Worm (Caenorhabditis elegans) whole organism, L4 larva: ENCODE data around the gene apl-1.

Source experiments
- D1046.2 ChIP-seq: fragments of 200-800 bp; sonication (Bioruptor generic); IDR thresholded peaks from 2 replicates; pipeline ENCODE4 v1.3.6; 2022; ENCODE audit warnings: missing genetic modification characterization, missing compliant biosample characterization
- F37D6.2 ChIP-seq: sonication (generic microtip); optimal IDR thresholded peaks from 2 replicates; lab custom pipeline; 2016; ENCODE audit warnings: mild to moderate bottlenecking, missing genetic modification characterization, missing compliant biosample characterization
- F44E2.7 ChIP-seq: fragments of 200-800 bp; sonication (Bioruptor generic); IDR thresholded peaks from 2 replicates; pipeline ENCODE4 v2.1.2; 2022; ENCODE audit warnings: missing genetic modification characterization, missing compliant biosample characterization
- F49E8.2 ChIP-seq: sonication (generic microtip); optimal IDR thresholded peaks from 2 replicates; lab custom pipeline; 2016; ENCODE audit warnings: missing compliant biosample characterization, mild to moderate bottlenecking, missing genetic modification characterization, borderline replicate concordance
- Y48G9A.11 ChIP-seq: fragments of 200-800 bp; sonication (Bioruptor generic); IDR thresholded peaks from 2 replicates; pipeline ENCODE4 v1.3.6; 2022; ENCODE audit warnings: missing genetic modification reagents, missing genetic modification characterization, missing compliant biosample characterization
- aha-1 ChIP-seq: fragments of 150-350 bp; peaks from one replicate; lab custom pipeline; 2014; ENCODE audit warnings: missing biosample characterization, missing genetic modification characterization
- ama-1 ChIP-seq: fragments of 150-350 bp; optimal IDR thresholded peaks from 2 replicates; lab custom pipeline; 2014; ENCODE audit warnings: inconsistent platforms, mixed read lengths
- ceh-20 ChIP-seq: fragments of 200-800 bp; sonication (Bioruptor generic); IDR thresholded peaks from 2 replicates; pipeline ENCODE4 v1.3.6; 2022; ENCODE audit warnings: missing genetic modification reagents, missing genetic modification characterization, missing compliant biosample characterization
- ceh-44 ChIP-seq: fragments of 200-800 bp; sonication (Bioruptor generic); IDR thresholded peaks from 2 replicates; pipeline ENCODE4 v1.3.6; 2022; ENCODE audit warnings: missing genetic modification reagents, missing genetic modification characterization, missing compliant biosample characterization
- ceh-82 ChIP-seq: sonication (generic microtip); optimal IDR thresholded peaks from 2 replicates; lab custom pipeline; 2017; ENCODE audit warnings: missing biosample characterization, missing genetic modification characterization
- ces-1 ChIP-seq: fragments of 150-350 bp; sonication (generic microtip); optimal IDR thresholded peaks from 4 replicates; lab custom pipeline; 2014; ENCODE audit warnings: missing biosample characterization, missing genetic modification reagents, missing genetic modification characterization
- dmd-6 ChIP-seq: fragments of 200-800 bp; sonication (Bioruptor generic); IDR thresholded peaks from 2 replicates; pipeline ENCODE4 v1.3.6; 2022; ENCODE audit warnings: missing genetic modification reagents, missing genetic modification characterization, missing compliant biosample characterization
- dmd-8 ChIP-seq: fragments of 200-800 bp; sonication (Bioruptor generic); IDR thresholded peaks from 2 replicates; pipeline ENCODE4 v1.3.6; 2022; ENCODE audit warnings: missing genetic modification characterization, missing compliant biosample characterization
- dmd-9 ChIP-seq: fragments of 200-800 bp; sonication (Bioruptor generic); IDR thresholded peaks from 2 replicates; pipeline ENCODE4 v1.3.6; 2022; ENCODE audit warnings: missing genetic modification reagents, missing genetic modification characterization, missing compliant biosample characterization
- dve-1 ChIP-seq: sonication (generic microtip); optimal IDR thresholded peaks from 2 replicates; lab custom pipeline; 2017; ENCODE audit warnings: antibody characterized with exemption, mild to moderate bottlenecking, missing genetic modification characterization, missing compliant biosample characterization; ENCODE audit not compliant: insufficient read depth
- egl-43 ChIP-seq: fragments of 200-800 bp; sonication (Bioruptor generic); IDR thresholded peaks from 2 replicates; pipeline ENCODE4 v1.3.6; 2022; ENCODE audit warnings: missing genetic modification reagents, missing genetic modification characterization, missing compliant biosample characterization
- hmg-1.1 ChIP-seq: fragments of 200-800 bp; sonication (Bioruptor generic); IDR thresholded peaks from 2 replicates; pipeline ENCODE4 v1.3.6; 2022; ENCODE audit warnings: missing genetic modification reagents, missing genetic modification characterization, missing compliant biosample characterization
- jun-1 ChIP-seq: fragments of 150-350 bp; optimal IDR thresholded peaks from 2 replicates; lab custom pipeline; 2014; ENCODE audit warnings: missing biosample characterization, missing genetic modification reagents, missing genetic modification characterization
- lim-7 ChIP-seq: fragments of 200-800 bp; sonication (Bioruptor generic); IDR thresholded peaks from 2 replicates; pipeline ENCODE4 v1.3.6; 2022; ENCODE audit warnings: missing genetic modification characterization, missing compliant biosample characterization
- lin-15B ChIP-seq: fragments of 150-350 bp; sonication (generic microtip); optimal IDR thresholded peaks from 3 replicates; lab custom pipeline; 2014; ENCODE audit warnings: missing biosample characterization, missing genetic modification characterization
- lsy-2 ChIP-seq, 2 experiments: fragments of 150-350 bp in 1 of 2; sonication (generic microtip) in 1 of 2; optimal IDR thresholded peaks; 2 replicates each; lab custom pipeline; 2014 to 2017; ENCODE audit warnings: missing biosample characterization in 2 of 2, missing genetic modification characterization in 2 of 2
- madf-9 ChIP-seq: fragments of 200-800 bp; sonication (Bioruptor generic); conservative IDR thresholded peaks from 2 replicates; pipeline ENCODE4 v1.3.6; 2022; ENCODE audit warnings: missing genetic modification reagents, missing genetic modification characterization, missing compliant biosample characterization
- mdl-1 ChIP-seq, 2 experiments: fragments of 150-350 bp in 1 of 2; sonication (generic microtip) in 1 of 2; optimal IDR thresholded peaks; 2 replicates each; lab custom pipeline; 2014 to 2017; ENCODE audit warnings: missing biosample characterization in 2 of 2, missing genetic modification characterization in 2 of 2
- mep-1 ChIP-seq: fragments of 150-350 bp; sonication (generic microtip); optimal IDR thresholded peaks from 3 replicates; lab custom pipeline; 2014; ENCODE audit warnings: missing biosample characterization, missing genetic modification characterization
- mes-2 ChIP-seq: sonication (generic microtip); optimal IDR thresholded peaks from 2 replicates; lab custom pipeline; 2016; ENCODE audit warnings: missing genotype, mild to moderate bottlenecking, missing genetic modification characterization, missing compliant biosample characterization; ENCODE audit not compliant: poor library complexity, severe bottlenecking
- mxl-2 ChIP-seq: fragments of 200-800 bp; sonication (Bioruptor generic); conservative IDR thresholded peaks from 2 replicates; pipeline ENCODE4 v1.3.6; 2022; ENCODE audit warnings: missing genetic modification reagents, missing genetic modification characterization, missing compliant biosample characterization
- nhr-28 ChIP-seq: fragments of 150-350 bp; optimal IDR thresholded peaks from 2 replicates; lab custom pipeline; 2014; ENCODE audit warnings: missing biosample characterization, missing genetic modification characterization
- nhr-76 ChIP-seq: fragments of 150-350 bp; optimal IDR thresholded peaks from 2 replicates; lab custom pipeline; 2014; ENCODE audit warnings: missing biosample characterization, missing genetic modification characterization
- nhr-77 ChIP-seq: fragments of 150-350 bp; optimal IDR thresholded peaks from 2 replicates; lab custom pipeline; 2014; ENCODE audit warnings: missing biosample characterization, missing genetic modification characterization
- set-16 ChIP-seq: fragments of 200-800 bp; sonication (Bioruptor generic); IDR thresholded peaks from 2 replicates; pipeline ENCODE4 v1.3.6; 2022; ENCODE audit warnings: missing genetic modification reagents, missing genetic modification characterization, missing compliant biosample characterization
- snpc-4 ChIP-seq: fragments of 150-350 bp; optimal IDR thresholded peaks from 2 replicates; lab custom pipeline; 2014; ENCODE audit warnings: missing biosample characterization, missing genetic modification characterization
- spr-1 ChIP-seq: sonication (generic microtip); optimal IDR thresholded peaks from 2 replicates; lab custom pipeline; 2016; ENCODE audit warnings: mild to moderate bottlenecking, missing genetic modification characterization, missing compliant biosample characterization
- tra-1 ChIP-seq: fragments of 200-800 bp; sonication (Bioruptor generic); IDR thresholded peaks from 2 replicates; pipeline ENCODE4 v1.3.6; 2022; ENCODE audit warnings: missing genetic modification reagents, missing genetic modification characterization, missing compliant biosample characterization
- unc-130 ChIP-seq: sonication (generic microtip); optimal IDR thresholded peaks from 2 replicates; lab custom pipeline; 2016; ENCODE audit warnings: missing genetic modification reagents, missing genetic modification characterization, missing compliant biosample characterization
- unc-62 ChIP-seq, 3 experiments: fragments of 150-350 bp in 1 of 3; sonication (generic microtip); optimal IDR thresholded peaks in 2 of 3; peaks in 1 of 3; 1 replicate in 1 of 3; 2 replicates in 2 of 3; lab custom pipeline; 2014 to 2017; ENCODE audit warnings: missing biosample characterization in 3 of 3, missing genetic modification characterization in 3 of 3, missing genetic modification reagents in 3 of 3, missing genotype in 1 of 3
- zip-11 ChIP-seq: fragments of 200-800 bp; sonication (Bioruptor generic); IDR thresholded peaks from 2 replicates; pipeline ENCODE4 v1.3.6; 2022; ENCODE audit warnings: missing genetic modification characterization, missing compliant biosample characterization
- ztf-11 ChIP-seq: fragments of 150-350 bp; optimal IDR thresholded peaks from 2 replicates; lab custom pipeline; 2014; ENCODE audit warnings: missing biosample characterization, missing genetic modification characterization
- ztf-7 ChIP-seq: fragments of 150-350 bp; optimal IDR thresholded peaks from 2 replicates; lab custom pipeline; 2014; ENCODE audit warnings: missing biosample characterization, missing genetic modification characterization

Gene apl-1

ce11 chrX:5085465-5085864, 31.2 kb downstream of the apl-1 start (continued):
- peak; percentile 3 for TF ChIP-seq jun-1 (tag; lab: Kevin White, UChicago)
- no peak for TF ChIP-seq nhr-76
- peak; percentile 76; the same call in 1 of the 2 replicates for TF ChIP-seq dmd-9 (GFP tag; lab: Robert Waterston, UW)
- TF ChIP-seq D1046.2 (GFP tag; lab: Robert Waterston, UW) = peak; percentile 86
- TF ChIP-seq madf-9 (GFP tag; lab: Robert Waterston, UW) = peak; percentile 91
- TF ChIP-seq mdl-1 (tag; optimal IDR thresholded peaks at IDR 0.05; lab: Kevin White, UChicago) = peak in 1 of 2 experiments; percentile 84
- peak; percentile 54 for TF ChIP-seq unc-130 (GFP tag; lab: Kevin White, UChicago)
- peak; percentile 86 for TF ChIP-seq mxl-2 (GFP tag; lab: Robert Waterston, UW)
- peak; percentile 23 to 80 for TF ChIP-seq lsy-2 (tag; optimal IDR thresholded peaks at IDR 0.05; lab: Kevin White, UChicago)
- TF ChIP-seq ztf-7 (tag; lab: Kevin White, UChicago) = peak; percentile 87
- TF ChIP-seq unc-62 (GFP tag; optimal IDR thresholded peaks at IDR 0.05 in 1 of 2; lab: Kevin White, UChicago) = peak in 1 of 2 experiments; percentile 99
- TF ChIP-seq unc-62 (tag; optimal IDR thresholded peaks at IDR 0.05; lab: Kevin White, UChicago) = no peak
- peak; percentile 75 for TF ChIP-seq F49E8.2 (tag; lab: Kevin White, UChicago)
- 0 out of 2 replicates have a peak, but pooled peaks have one; percentile 40 for TF ChIP-seq zip-11 (GFP tag; lab: Robert Waterston, UW)
- peak; percentile 60; the same call in 1 of the 2 replicates for TF ChIP-seq ceh-44 (GFP tag; lab: Robert Waterston, UW)
- TF ChIP-seq lim-7 = peak; percentile 93
- TF ChIP-seq mes-2 = peak; percentile 92
- no peak for TF ChIP-seq ceh-82 (tag; lab: Kevin White, UChicago)
- TF ChIP-seq ama-1 = no peak
- peak; percentile 74; the same call in 1 of the 2 replicates for TF ChIP-seq F44E2.7 (GFP tag; lab: Robert Waterston, UW)
- TF ChIP-seq, all 104 proteins: peak for 81

- peak; percentile 89 for TF ChIP-seq aha-1 (tag; lab: Kevin White, UChicago)
- no peak for TF ChIP-seq ces-1 (GFP tag; lab: Kevin White, UChicago)
Measured at ce11 chrX:5084495-5084894, 32.2 kb downstream of the apl-1 start, which contains the start of gene ets-5. Gene ets-5, minus strand, starts transcription at chrX:5084526.

ce11 chrX:5084080-5084479, 32.6 kb downstream of the apl-1 start:
- no peak for TF ChIP-seq lin-15B (tag; lab: Kevin White, UChicago)
- TF ChIP-seq egl-43 (GFP tag; lab: Robert Waterston, UW) = 0 out of 2 replicates have a peak, but pooled peaks have one; percentile 28
- no peak for TF ChIP-seq tra-1 (GFP tag; lab: Robert Waterston, UW)
- TF ChIP-seq nhr-76 = no peak

ce11 chrX:5079297-5079696, 37.4 kb downstream of the apl-1 start:
- TF ChIP-seq dmd-6 (GFP tag; lab: Robert Waterston, UW) (peak; percentile 34; the same call in 1 of the 2 replicates), Y48G9A.11 (no peak), spr-1 (no peak), nhr-28 (tag; lab: Kevin White, UChicago) (peak; percentile 15), hmg-1.1 (no peak), tra-1 (GFP tag; lab: Robert Waterston, UW) (0 out of 2 replicates have a peak, but pooled peaks have one; percentile 17), mdl-1 (tag; optimal IDR thresholded peaks at IDR 0.05; lab: Kevin White, UChicago) (peak in 1 of 2 experiments; percentile 16), ceh-20 (0 out of 2 replicates have a peak, but pooled peaks have one; percentile 37), snpc-4 (no peak), mep-1 (no peak), nhr-77 (no peak), set-16 (no peak), dve-1 (no peak), F37D6.2 (tag; lab: Kevin White, UChicago) (no peak), ztf-11 (tag; lab: Kevin White, UChicago) (no peak), unc-62 (GFP tag; optimal IDR thresholded peaks at IDR 0.05 in 1 of 2; lab: Kevin White, UChicago) (peak in 1 of 2 experiments; percentile 35), unc-62 (tag; optimal IDR thresholded peaks at IDR 0.05; lab: Kevin White, UChicago) (no peak), ceh-82 (tag; lab: Kevin White, UChicago) (no peak), dmd-8 (no peak)
